Worm (Caenorhabditis elegans) whole organism, L4 larva: ENCODE results near the gene F54H5.2.

Source experiments
- ceh-62 ChIP-seq: sonication (generic microtip); optimal IDR thresholded peaks from 2 replicates; lab custom pipeline; 2017; ENCODE audit warnings: missing biosample characterization, missing genetic modification characterization
- hlh-30 ChIP-seq: sonication (generic microtip); optimal IDR thresholded peaks from 2 replicates; lab custom pipeline; 2017; ENCODE audit warnings: antibody characterized with exemption, mild to moderate bottlenecking, missing genetic modification characterization, missing compliant biosample characterization; ENCODE audit not compliant: insufficient read depth
- php-3 ChIP-seq: fragments of 200-800 bp; sonication (Bioruptor generic); IDR thresholded peaks from 2 replicates; pipeline ENCODE4 v1.3.6; 2022; ENCODE audit warnings: missing genetic modification reagents, missing genetic modification characterization, missing compliant biosample characterization
- unc-39 ChIP-seq: sonication (generic microtip); optimal IDR thresholded peaks from 2 replicates; lab custom pipeline; 2017; ENCODE audit warnings: missing biosample characterization, missing genetic modification characterization

ce11 chrII:6612544-6612943 is 14.7 kb upstream of the F54H5.2 start:
- TF ChIP-seq unc-39 (tag; lab: Kevin White, UChicago) (no peak), php-3 (GFP tag; lab: Robert Waterston, UW) (0 out of 2 replicates have a peak, but pooled peaks have one; percentile 10), ceh-62 (tag; lab: Kevin White, UChicago) (no peak), hlh-30 (tag; lab: Kevin White, UChicago) (peak; percentile 51)
